Worm (Caenorhabditis elegans): ENCODE measurements around the gene pos-1.

Gene pos-1

DNA sequence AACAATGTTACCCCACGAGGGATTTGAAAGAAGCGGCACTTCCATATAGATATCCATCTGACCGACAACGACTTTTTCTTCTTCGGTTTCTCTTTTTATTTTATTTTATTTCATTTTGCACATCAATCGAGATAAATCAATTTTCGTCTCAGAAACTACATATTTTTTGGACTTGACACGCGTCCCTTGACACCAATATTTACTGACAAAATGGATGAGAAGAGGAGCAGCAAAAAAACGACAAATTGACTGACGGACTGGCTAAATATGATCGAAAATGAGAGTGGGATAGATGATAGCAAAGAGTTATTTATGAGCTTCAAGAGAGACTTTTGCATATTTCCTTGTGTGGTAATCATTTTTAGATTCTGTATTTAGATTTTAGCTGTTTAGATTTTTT, 23.5 kb downstream of the pos-1 start:
- TF ChIP-seq unc-62 (GFP tag; optimal IDR thresholded peaks at IDR 0.05), result no peak

DNA sequence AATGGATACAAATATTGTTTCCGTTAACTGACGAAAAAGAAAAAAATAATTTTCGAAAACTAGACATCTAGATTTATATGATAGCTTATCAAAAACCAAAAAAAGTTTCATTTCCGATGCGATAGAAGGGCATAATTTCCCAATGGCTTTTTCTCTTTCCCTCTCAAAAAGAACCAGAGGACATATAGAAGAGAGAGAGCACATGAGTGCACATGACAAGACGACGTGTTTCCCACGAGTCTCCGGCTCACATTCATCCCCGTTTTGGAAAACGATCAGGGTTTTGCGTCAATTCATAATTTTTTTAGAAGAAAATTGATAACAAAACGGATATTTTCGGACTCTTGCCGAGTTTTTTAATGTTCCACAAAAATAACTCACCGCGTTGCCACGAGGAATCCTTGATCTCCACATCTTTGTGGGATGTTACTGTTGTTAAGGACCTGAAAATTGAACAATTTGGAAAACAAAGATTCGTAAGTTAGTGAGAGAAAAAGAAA, 30.5 kb downstream of the pos-1 start, which contains the start of gene lmd-3:
Gene lmd-3 (minus strand): TSS at position 450 of the 500 bp plus-strand sequence.
- no peak for TF ChIP-seq unc-62 (GFP tag; optimal IDR thresholded peaks at IDR 0.05)

DNA sequence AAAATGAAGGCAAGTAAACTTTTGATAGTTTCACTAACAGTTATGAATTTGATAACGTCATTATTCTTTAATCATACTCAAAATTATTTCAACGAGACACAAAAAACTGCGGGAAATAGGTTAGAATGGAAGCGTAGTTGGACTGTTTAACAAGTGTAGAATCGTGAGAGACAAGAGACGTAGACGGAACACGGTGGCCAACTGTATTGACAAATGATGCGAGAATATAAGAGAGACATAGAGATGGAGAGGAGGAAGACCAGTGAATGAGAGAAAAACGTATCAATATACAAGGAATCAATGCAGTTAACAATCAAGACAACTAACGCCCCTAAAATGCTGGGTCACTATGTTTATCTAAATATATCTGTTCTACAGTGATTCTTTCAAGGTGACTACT, 31.8 kb downstream of the pos-1 start:
- TF ChIP-seq unc-62 (GFP tag; optimal IDR thresholded peaks at IDR 0.05), result no peak

DNA sequence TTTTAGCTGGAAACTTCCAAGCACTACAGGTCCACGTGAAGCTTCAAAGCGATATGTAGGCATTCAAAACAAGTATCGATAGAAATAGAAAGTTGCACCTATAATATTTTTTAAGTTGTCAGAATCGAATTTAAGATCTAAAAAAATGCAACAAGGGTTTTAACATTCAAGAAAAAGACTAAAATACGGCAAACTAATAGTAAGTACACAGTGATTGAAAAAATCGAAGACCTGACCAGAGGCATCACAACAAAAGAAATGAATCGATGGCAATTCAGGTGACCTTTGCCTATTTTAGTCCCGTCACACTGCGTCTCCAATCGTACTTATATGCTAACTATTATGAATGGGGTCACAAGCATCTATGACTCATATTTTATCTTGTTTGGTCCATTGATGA, 34.0 kb downstream of the pos-1 start, which contains the start of gene T23B12.5:
Gene T23B12.5 (minus strand): TSS at position 101 of the 400 bp plus-strand sequence.
- TF ChIP-seq unc-62 (GFP tag; optimal IDR thresholded peaks at IDR 0.05), result no peak

DNA sequence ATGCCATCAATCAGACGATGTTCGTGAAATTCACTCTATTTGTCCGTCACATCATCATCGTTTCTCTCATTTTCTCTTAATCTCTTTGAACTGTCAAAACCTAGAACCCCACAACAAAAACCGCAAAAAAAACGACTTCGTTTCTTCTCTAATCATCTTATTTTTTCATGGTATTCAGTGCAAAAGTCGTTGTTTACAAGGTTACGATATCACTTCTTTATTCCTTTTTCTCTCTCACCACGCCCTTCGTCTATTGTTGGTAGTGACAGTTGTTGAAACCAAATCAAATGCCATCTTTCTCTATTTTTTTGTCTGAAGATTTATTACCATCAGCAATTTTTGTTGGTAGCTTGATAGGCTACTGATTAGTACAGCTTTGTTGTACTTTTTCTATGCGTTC, 35.4 kb downstream of the pos-1 start:
- TF ChIP-seq unc-62 (GFP tag; optimal IDR thresholded peaks at IDR 0.05), result no peak

DNA sequence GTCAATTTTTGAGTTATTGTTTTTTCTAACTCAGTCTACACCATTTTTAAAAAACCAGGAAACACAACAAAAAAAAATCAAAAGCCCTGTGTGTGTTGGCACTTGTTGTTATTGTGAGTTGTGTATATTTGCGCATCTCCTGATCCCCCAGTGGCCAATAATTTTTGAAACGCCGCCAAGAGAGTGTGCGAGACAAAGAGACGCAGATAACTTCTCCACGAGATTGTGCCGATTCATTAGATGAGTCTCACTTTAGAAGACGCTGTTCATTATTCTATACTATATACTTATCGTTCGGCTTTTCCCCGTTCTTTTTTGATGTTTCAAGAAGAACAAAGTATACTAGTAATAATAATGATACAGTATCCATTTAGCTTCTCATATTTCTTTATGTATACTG, 36.8 kb downstream of the pos-1 start:
- TF ChIP-seq unc-62 (GFP tag; optimal IDR thresholded peaks at IDR 0.05), result no peak

DNA sequence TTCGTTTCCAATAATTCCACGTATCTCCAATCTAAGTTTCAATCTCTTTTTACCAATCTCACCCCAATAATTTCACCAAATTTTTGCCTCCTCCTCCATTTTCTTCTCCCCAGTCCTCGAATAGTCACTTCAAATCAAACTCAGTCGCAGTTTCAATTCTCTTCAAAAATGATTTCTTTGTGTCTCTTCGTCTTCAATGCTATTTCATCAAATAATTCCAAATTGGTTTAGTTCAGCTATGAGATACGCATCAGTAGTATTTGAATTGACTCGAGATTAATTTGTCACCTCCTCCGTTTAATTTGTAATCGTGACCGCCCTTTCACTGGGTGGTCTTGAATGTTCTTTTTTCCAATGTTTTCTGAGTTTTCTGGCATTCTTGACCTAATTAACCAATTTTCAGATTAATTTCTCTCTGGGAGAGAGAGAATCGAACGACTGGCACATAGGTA, 41.1 kb downstream of the pos-1 start, which contains the start of gene T23B12.11:
Gene T23B12.11 (plus strand): TSS at position 402 of the 452 bp plus-strand sequence.
- TF ChIP-seq unc-62 (GFP tag; optimal IDR thresholded peaks at IDR 0.05), result no peak

DNA sequence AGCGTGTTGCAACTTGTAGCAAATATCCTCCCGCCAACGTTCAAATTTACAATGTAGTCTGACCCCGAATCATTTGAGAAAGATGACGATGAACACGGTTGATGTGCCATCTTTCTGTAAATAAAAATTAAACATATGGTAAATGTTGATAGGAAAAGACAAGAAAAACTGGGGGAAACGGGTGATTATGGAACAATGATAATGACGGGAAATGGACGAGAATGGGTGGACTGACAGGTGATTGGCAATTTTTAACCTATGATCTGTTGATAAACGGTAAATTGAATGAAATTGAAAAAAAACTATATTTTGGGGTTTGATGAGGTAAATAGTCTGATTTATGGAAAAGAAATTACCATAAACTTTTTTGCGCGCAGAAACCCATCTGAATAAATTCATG, 46.4 kb downstream of the pos-1 start, which contains the start of gene T23B12.6:
Gene T23B12.6 (minus strand): TSS at position 114 of the 400 bp plus-strand sequence.
- TF ChIP-seq unc-62 (GFP tag; optimal IDR thresholded peaks at IDR 0.05), result no peak

DNA sequence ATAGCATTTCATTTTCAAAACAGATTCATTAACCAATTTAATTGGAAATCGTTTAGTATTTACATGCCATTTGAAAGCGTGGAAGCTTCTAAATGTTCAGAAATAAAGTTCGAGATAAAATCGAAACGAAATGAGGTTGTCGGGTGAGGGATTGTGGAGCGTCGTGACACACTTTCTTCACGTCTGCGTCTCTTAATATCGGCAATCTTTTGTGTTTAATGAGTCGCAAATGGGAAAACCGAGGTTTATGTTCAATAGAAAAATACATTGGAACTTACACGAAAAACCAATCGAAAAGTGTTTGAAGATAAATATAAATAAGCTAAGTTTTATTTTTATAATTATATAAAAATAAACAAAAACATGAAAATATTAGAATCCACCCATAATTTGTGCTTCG, 46.9 kb downstream of the pos-1 start:
- no peak for TF ChIP-seq unc-62 (GFP tag; optimal IDR thresholded peaks at IDR 0.05)

DNA sequence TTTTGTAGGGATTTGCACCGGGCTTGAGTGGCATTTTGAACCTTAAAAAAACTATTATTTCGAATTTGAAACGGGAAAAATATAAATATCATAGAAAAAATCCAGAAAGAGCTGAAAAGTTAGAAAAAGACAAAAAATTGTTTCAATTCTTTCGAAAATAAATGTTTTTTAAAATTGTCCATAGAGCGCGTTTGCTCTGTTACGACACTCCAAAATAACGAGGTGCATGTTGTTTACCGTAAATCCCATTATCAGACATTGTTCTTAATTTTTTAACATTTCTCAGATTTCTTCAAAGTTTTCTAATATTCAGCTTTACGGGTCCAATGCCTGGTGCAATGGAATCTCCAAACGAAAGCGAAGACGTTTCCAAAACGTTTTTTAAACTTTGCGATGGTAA, 48.2 kb downstream of the pos-1 start, which contains the start of the genes dnj-22 and natc-1:
Gene dnj-22 (minus strand): TSS at position 47 of the 400 bp plus-strand sequence.
Gene natc-1 (plus strand): TSS at position 286 of the 400 bp plus-strand sequence.
- no peak for TF ChIP-seq unc-62 (GFP tag; optimal IDR thresholded peaks at IDR 0.05)

Data from whole organism, dauer.